Fruit fly (Drosophila melanogaster) Kc167 (cell line): Measurements from ENCODE around the gene BCAS2.

Source experiments
- Sin3A ChIP-seq: fragments of >200 bp; optimal IDR thresholded peaks from 2 replicates; lab custom pipeline; 2018; ENCODE audit warnings: missing external identifiers
- h ChIP-seq: fragments of >200 bp; optimal IDR thresholded peaks from 3 replicates; lab custom pipeline; 2018; ENCODE audit warnings: missing external identifiers
- insv ChIP-seq: fragments of >200 bp; optimal IDR thresholded peaks from 3 replicates; lab custom pipeline; 2018; ENCODE audit warnings: missing external identifiers
- psq ChIP-seq: fragments of >200 bp; optimal IDR thresholded peaks from 2 replicates; lab custom pipeline; 2017; ENCODE audit warnings: missing external identifiers
- ttk ChIP-seq: sonication (Bioruptor generic); optimal IDR thresholded peaks from 2 replicates; lab custom pipeline; 2017; ENCODE audit warnings: missing external identifiers

- TF ChIP-seq h (lab: Kevin White, UChicago) (no peak), insv (lab: Kevin White, UChicago) (no peak), Sin3A (no peak), ttk (lab: Kevin White, UChicago) (no peak), psq (lab: Kevin White, UChicago) (no peak)
These were observed 2.8 kb downstream of the BCAS2 start, which contains the start of gene Boh1 for dm6 chr3R:27919385-27919789.
